Worm (Caenorhabditis elegans) whole organism, L3 larva: ENCODE results near the gene R07E3.7.

Source experiments
- aly-2 ChIP-seq: fragments of 150-350 bp; optimal IDR thresholded peaks from 2 replicates; lab custom pipeline; 2014; ENCODE audit warnings: missing biosample characterization, missing genetic modification characterization
- ceh-28 ChIP-seq: fragments of 150-350 bp; optimal IDR thresholded peaks from 2 replicates; lab custom pipeline; 2014; ENCODE audit warnings: missing biosample characterization, missing genetic modification reagents, missing genetic modification characterization
- ceh-9 ChIP-seq: sonication (generic microtip); optimal IDR thresholded peaks from 2 replicates; lab custom pipeline; 2018; ENCODE audit warnings: missing biosample characterization, missing genetic modification characterization
- jun-1 ChIP-seq: fragments of 150-350 bp; optimal IDR thresholded peaks from 2 replicates; lab custom pipeline; 2014; ENCODE audit warnings: missing biosample characterization, missing genetic modification reagents, missing genetic modification characterization
- lin-39 ChIP-seq: fragments of 150-350 bp; optimal IDR thresholded peaks from 2 replicates; lab custom pipeline; 2018; ENCODE audit warnings: missing biosample characterization, missing genetic modification reagents, missing genetic modification characterization
- mdl-1 ChIP-seq: fragments of 150-350 bp; optimal IDR thresholded peaks from 2 replicates; lab custom pipeline; 2014; ENCODE audit warnings: missing biosample characterization, missing genetic modification characterization
- nhr-23 ChIP-seq: fragments of 150-350 bp; optimal IDR thresholded peaks from 2 replicates; lab custom pipeline; 2014; ENCODE audit warnings: missing biosample characterization, missing genetic modification reagents, missing genetic modification characterization
- nhr-237 ChIP-seq: fragments of 150-350 bp; optimal IDR thresholded peaks from 2 replicates; lab custom pipeline; 2014; ENCODE audit warnings: missing biosample characterization, missing genetic modification characterization
- nhr-28 ChIP-seq: fragments of 150-350 bp; optimal IDR thresholded peaks from 2 replicates; lab custom pipeline; 2014; ENCODE audit warnings: missing biosample characterization, missing genetic modification characterization
- nhr-77 ChIP-seq: fragments of 150-350 bp; optimal IDR thresholded peaks from 2 replicates; lab custom pipeline; 2014; ENCODE audit warnings: missing biosample characterization, missing genetic modification characterization
- pha-4 ChIP-seq: fragments of 150-350 bp; optimal IDR thresholded peaks from 2 replicates; lab custom pipeline; 2014; ENCODE audit warnings: missing biosample characterization, missing genetic modification reagents, missing genetic modification characterization
- skn-1 ChIP-seq: fragments of 150-350 bp; optimal IDR thresholded peaks from 2 replicates; lab custom pipeline; 2014; ENCODE audit warnings: missing biosample characterization, missing genetic modification characterization
- unc-39 ChIP-seq: sonication (generic microtip); optimal IDR thresholded peaks from 4 replicates; lab custom pipeline; 2017; ENCODE audit warnings: missing biosample characterization, missing genetic modification characterization

ce11 chrX:10327323-10328022, 28.1 kb downstream of the R07E3.7 start, which contains the start of gene acl-5:
- TF ChIP-seq unc-39 (tag; lab: Kevin White, UChicago) (no peak), ceh-28 (no peak), nhr-237 (tag; lab: Kevin White, UChicago) (no peak), mdl-1 (tag; lab: Kevin White, UChicago) (no peak), jun-1 (no peak), nhr-28 (tag; lab: Kevin White, UChicago) (no peak), lin-39 (no peak), nhr-77 (tag; lab: Kevin White, UChicago) (no peak), ceh-9 (tag; lab: Kevin White, UChicago) (no peak), skn-1 (no peak), nhr-23 (tag; lab: Kevin White, UChicago) (no peak), pha-4 (tag; lab: Kevin White, UChicago) (no peak), aly-2 (no peak)
